Fruit fly (Drosophila melanogaster): Measurements from ENCODE around the gene CG15914.

The CG15914 gene

dm6 chrX:15857601-15858284 is 4.5 kb downstream of the CG15914 start, which contains the start of the genes CG46440 and Myb:
TSS of gene CG46440 (minus strand) at chrX:15857823.
TSS of gene Myb (minus strand) at chrX:15857823.
- TF ChIP-seq Sin3A (optimal IDR thresholded peaks at IDR 0.05) (no peak), insv (optimal IDR thresholded peaks at IDR 0.05) (no peak), h (optimal IDR thresholded peaks at IDR 0.05) (no peak), Myc (optimal IDR thresholded peaks at IDR 0.05) (no peak), psq (optimal IDR thresholded peaks at IDR 0.05) (no peak), ttk (optimal IDR thresholded peaks at IDR 0.05) (no peak)

dm6 chrX:15859387-15859786 is 6.2 kb downstream of the CG15914 start, which contains the start of gene AlkB:
TSS of gene AlkB (minus strand) at chrX:15859487.
- TF ChIP-seq Myc (optimal IDR thresholded peaks at IDR 0.05) = no peak
- no peak for TF ChIP-seq psq (optimal IDR thresholded peaks at IDR 0.05)
- TF ChIP-seq Sin3A (optimal IDR thresholded peaks at IDR 0.05) = no peak
- no peak for TF ChIP-seq insv (optimal IDR thresholded peaks at IDR 0.05)
- TF ChIP-seq ttk (optimal IDR thresholded peaks at IDR 0.05) = no peak
- no peak for TF ChIP-seq h (optimal IDR thresholded peaks at IDR 0.05)

dm6 chrX:15859869-15860268 is 6.6 kb downstream of the CG15914 start, which contains the start of gene Gbeta13F:
TSS of gene Gbeta13F (plus strand) at chrX:15860115.
- TF ChIP-seq psq (optimal IDR thresholded peaks at IDR 0.05) (no peak), Sin3A (optimal IDR thresholded peaks at IDR 0.05) (no peak), insv (optimal IDR thresholded peaks at IDR 0.05) (no peak), ttk (optimal IDR thresholded peaks at IDR 0.05) (no peak), Myc (optimal IDR thresholded peaks at IDR 0.05) (no peak), h (optimal IDR thresholded peaks at IDR 0.05) (no peak)

dm6 chrX:15860479-15860878 is 7.3 kb downstream of the CG15914 start:
- TF ChIP-seq insv (optimal IDR thresholded peaks at IDR 0.05) (no peak), Myc (optimal IDR thresholded peaks at IDR 0.05) (no peak), h (optimal IDR thresholded peaks at IDR 0.05) (no peak), psq (optimal IDR thresholded peaks at IDR 0.05) (no peak), ttk (optimal IDR thresholded peaks at IDR 0.05) (no peak), Sin3A (optimal IDR thresholded peaks at IDR 0.05) (no peak)

- TF ChIP-seq ttk (optimal IDR thresholded peaks at IDR 0.05) (no peak), h (optimal IDR thresholded peaks at IDR 0.05) (no peak), insv (optimal IDR thresholded peaks at IDR 0.05) (no peak), psq (optimal IDR thresholded peaks at IDR 0.05) (no peak), Myc (optimal IDR thresholded peaks at IDR 0.05) (no peak), Sin3A (optimal IDR thresholded peaks at IDR 0.05) (no peak)
These were observed 12.8 kb downstream of the CG15914 start for dm6 chrX:15866032-15866431.

- TF ChIP-seq ttk (optimal IDR thresholded peaks at IDR 0.05) (no peak), Sin3A (optimal IDR thresholded peaks at IDR 0.05) (no peak), h (optimal IDR thresholded peaks at IDR 0.05) (no peak), insv (optimal IDR thresholded peaks at IDR 0.05) (no peak), Myc (optimal IDR thresholded peaks at IDR 0.05) (no peak), psq (optimal IDR thresholded peaks at IDR 0.05) (no peak)
These were observed 13.7 kb downstream of the CG15914 start for dm6 chrX:15866799-15867412.

- no peak for TF ChIP-seq h (optimal IDR thresholded peaks at IDR 0.05)
- no peak for TF ChIP-seq Myc (optimal IDR thresholded peaks at IDR 0.05)
These were observed 14.6 kb downstream of the CG15914 start, which contains the start of gene Gapdh2 for dm6 chrX:15867863-15868262. TSS of gene Gapdh2 (plus strand) at chrX:15868145.

- peak; percentile 81 for TF ChIP-seq ttk (optimal IDR thresholded peaks at IDR 0.05)
- TF ChIP-seq Myc (optimal IDR thresholded peaks at IDR 0.05) = no peak
- no peak for TF ChIP-seq psq (optimal IDR thresholded peaks at IDR 0.05)
These were observed 15.6 kb downstream of the CG15914 start for dm6 chrX:15868781-15869180.

dm6 chrX:15869843-15870242 is 16.6 kb downstream of the CG15914 start, which contains the start of gene CG16952:
TSS of gene CG16952 (plus strand) at chrX:15870183.
- TF ChIP-seq psq (optimal IDR thresholded peaks at IDR 0.05) = no peak

dm6 chrX:15870777-15871757 is 17.8 kb downstream of the CG15914 start:
- TF ChIP-seq Sin3A (optimal IDR thresholded peaks at IDR 0.05) (no peak), insv (optimal IDR thresholded peaks at IDR 0.05) (no peak), psq (optimal IDR thresholded peaks at IDR 0.05) (no peak), Myc (optimal IDR thresholded peaks at IDR 0.05) (no peak), h (optimal IDR thresholded peaks at IDR 0.05) (no peak), ttk (optimal IDR thresholded peaks at IDR 0.05) (no peak)

- TF ChIP-seq h (optimal IDR thresholded peaks at IDR 0.05) = no peak
- no peak for TF ChIP-seq ttk (optimal IDR thresholded peaks at IDR 0.05)
- no peak for TF ChIP-seq Sin3A (optimal IDR thresholded peaks at IDR 0.05)
- no peak for TF ChIP-seq insv (optimal IDR thresholded peaks at IDR 0.05)
- TF ChIP-seq psq (optimal IDR thresholded peaks at IDR 0.05) = no peak
- TF ChIP-seq Myc (optimal IDR thresholded peaks at IDR 0.05) = no peak
These were observed 21.2 kb downstream of the CG15914 start for dm6 chrX:15874437-15874836.

- TF ChIP-seq Sin3A (optimal IDR thresholded peaks at IDR 0.05) = no peak
- TF ChIP-seq h (optimal IDR thresholded peaks at IDR 0.05) = no peak
- no peak for TF ChIP-seq psq (optimal IDR thresholded peaks at IDR 0.05)
- TF ChIP-seq ttk (optimal IDR thresholded peaks at IDR 0.05) = no peak
- TF ChIP-seq Myc (optimal IDR thresholded peaks at IDR 0.05) = no peak
- no peak for TF ChIP-seq insv (optimal IDR thresholded peaks at IDR 0.05)
These were observed 22.3 kb downstream of the CG15914 start for dm6 chrX:15875569-15875968.

Data from Kc167 (cell line).